Fruit fly (Drosophila melanogaster): ENCODE measurements around the gene pns.

The pns gene

dm6 chr3L:1517274-1518047 lies 19.5 kb upstream of the pns start (continued):
- TF ChIP-seq Atf6 (GFP tag; IDR thresholded peaks at IDR 0.05) (peak; percentile 35; the same call in 1 of the 2 replicates), lilli (GFP tag; optimal IDR thresholded peaks at IDR 0.05) (peak; percentile 80), CG6272 (GFP tag; IDR thresholded peaks at IDR 0.05) (no peak), vvl (GFP tag; IDR thresholded peaks at IDR 0.05) (peak; percentile 71), inv (GFP tag; IDR thresholded peaks at IDR 0.05; ENCODE audit: partially characterized antibody) (peak; percentile 69), CG2678 (tag; optimal IDR thresholded peaks at IDR 0.05) (no peak), dimm (GFP tag; IDR thresholded peaks at IDR 0.05) (no peak), jumu (GFP tag; optimal IDR thresholded peaks at IDR 0.05) (peak; percentile 80), rib (GFP tag; IDR thresholded peaks at IDR 0.05) (no peak), CG7786 (GFP tag; optimal IDR thresholded peaks at IDR 0.05) (peak; percentile 87), CG1529 (GFP tag; optimal IDR thresholded peaks at IDR 0.05) (no peak), CG2129 (GFP tag; IDR thresholded peaks at IDR 0.05; ENCODE audit: partially characterized antibody) (peak; percentile 53), CG11456 (GFP tag; IDR thresholded peaks at IDR 0.05) (peak; percentile 54; the same call in 2 of the 3 replicates), Aef1 (GFP tag; IDR thresholded peaks at IDR 0.05) (peak; percentile 51), pho (GFP tag; optimal IDR thresholded peaks at IDR 0.05) (peak; percentile 52), Poxn (GFP tag; IDR thresholded peaks at IDR 0.05) (no peak), CG12942 (GFP tag; optimal IDR thresholded peaks at IDR 0.05) (peak; percentile 71), CG6254 (GFP tag; optimal IDR thresholded peaks at IDR 0.05) (no peak), Sin3A (optimal IDR thresholded peaks at IDR 0.05) (peak; percentile 96), CG32532 (GFP tag; IDR thresholded peaks at IDR 0.05) (peak; percentile 52), Side (GFP tag; optimal IDR thresholded peaks at IDR 0.05) (peak; percentile 48), Ada2b (GFP tag; IDR thresholded peaks at IDR 0.05) (peak; percentile 55), ken (GFP tag; IDR thresholded peaks at IDR 0.05) (peak; percentile 63; the same call in 2 of the 3 replicates), sima (GFP tag; optimal IDR thresholded peaks at IDR 0.05) (no peak), zen2 (GFP tag; IDR thresholded peaks at IDR 0.05; ENCODE audit: partially characterized antibody) (peak; percentile 62), tio (GFP tag; optimal IDR thresholded peaks at IDR 0.05) (no peak), NFAT (GFP tag; IDR thresholded peaks at IDR 0.05) (peak; percentile 23; the same call in 1 of the 2 replicates), repo (GFP tag; optimal IDR thresholded peaks at IDR 0.05) (peak; percentile 37), CG31224 (GFP tag; IDR thresholded peaks at IDR 0.05) (no peak; the same call in 1 of the 2 replicates), CG14860 (GFP tag; IDR thresholded peaks at IDR 0.05; ENCODE audit: partially characterized antibody) (peak; percentile 62; the same call in 2 of the 3 replicates), Myb (GFP tag; optimal IDR thresholded peaks at IDR 0.05) (peak; percentile 100), Hr3 (GFP tag; optimal IDR thresholded peaks at IDR 0.05) (peak; percentile 67), crol (GFP tag; IDR thresholded peaks at IDR 0.05) (peak; percentile 31; the same call in 1 of the 2 replicates), chinmo (GFP tag; IDR thresholded peaks at IDR 0.05; ENCODE audit: partially characterized antibody) (peak; percentile 77; the same call in 3 of the 4 replicates), trh (GFP tag; optimal IDR thresholded peaks at IDR 0.05) (no peak), tap (tag; optimal IDR thresholded peaks at IDR 0.05) (no peak), CG14667 (GFP tag; IDR thresholded peaks at IDR 0.05) (0 out of 2 replicates have a peak, but pooled peaks have one; percentile 27), Sox100B (GFP tag; optimal IDR thresholded peaks at IDR 0.05) (no peak), CG3726 (GFP tag; IDR thresholded peaks at IDR 0.05) (no peak), Neu2 (GFP tag; optimal IDR thresholded peaks at IDR 0.05; ENCODE audit: borderline replicate concordance) (no peak), mirr (GFP tag; optimal IDR thresholded peaks at IDR 0.05) (peak; percentile 16), bbx (GFP tag; IDR thresholded peaks at IDR 0.05; ENCODE audit: partially characterized antibody) (peak; percentile 85), CG12219 (GFP tag; optimal IDR thresholded peaks at IDR 0.05) (no peak), CG31388 (GFP tag; optimal IDR thresholded peaks at IDR 0.05) (peak; percentile 16), CG14965 (GFP tag; optimal IDR thresholded peaks at IDR 0.05; ENCODE audit: borderline replicate concordance) (no peak), CG1602 (GFP tag; optimal IDR thresholded peaks at IDR 0.05) (peak; percentile 47), CG4360 (GFP tag; IDR thresholded peaks at IDR 0.05) (peak; percentile 14; the same call in 1 of the 2 replicates), grau (tag; optimal IDR thresholded peaks at IDR 0.05) (no peak), chn (GFP tag; optimal IDR thresholded peaks at IDR 0.05) (peak; percentile 86), az2 (GFP tag; optimal IDR thresholded peaks at IDR 0.05) (peak; percentile 55)

Measured in whole organism, embryonic.